Fruit fly (Drosophila melanogaster): ENCODE measurements around the gene wac.

The wac gene

dm6 chr3L:223019-223902 is 34.7 kb upstream of the wac start, which contains the start of the genes pyx and CG33229 (continued):
- TF ChIP-seq CG4820 (GFP tag; optimal IDR thresholded peaks at IDR 0.05) (peak; percentile 81), salm (tag; optimal IDR thresholded peaks at IDR 0.05) (peak; percentile 28), CG7271 (tag; optimal IDR thresholded peaks at IDR 0.05) (no peak), ERR (GFP tag; optimal IDR thresholded peaks at IDR 0.05) (no peak), Antp (GFP tag; optimal IDR thresholded peaks at IDR 0.05) (peak; percentile 80), croc (GFP tag; conservative IDR thresholded peaks at IDR 0.05) (peak; percentile 56; the same call in 1 of the 3 replicates), CG15601 (tag; optimal IDR thresholded peaks at IDR 0.05) (peak; percentile 70), CG17568 (GFP tag; optimal IDR thresholded peaks at IDR 0.05) (no peak), Mes4 (GFP tag; optimal IDR thresholded peaks at IDR 0.05) (peak; percentile 57), CG7556 (GFP tag; optimal IDR thresholded peaks at IDR 0.05) (peak; percentile 76), CG4854 (GFP tag; optimal IDR thresholded peaks at IDR 0.05) (peak; percentile 80), gro (GFP tag; optimal IDR thresholded peaks at IDR 0.05) (peak; percentile 75), jing (GFP tag; optimal IDR thresholded peaks at IDR 0.05) (no peak), MTF-1 (GFP tag; optimal IDR thresholded peaks at IDR 0.05; ENCODE audit: borderline replicate concordance) (no peak), CG6683 (GFP tag; optimal IDR thresholded peaks at IDR 0.05) (peak; percentile 13), row (GFP tag; IDR thresholded peaks at IDR 0.05) (peak; percentile 88), CG12769 (tag; optimal IDR thresholded peaks at IDR 0.05) (peak; percentile 80), CG6791 (GFP tag; IDR thresholded peaks at IDR 0.05; ENCODE audit: partially characterized antibody) (peak; percentile 34; the same call in 1 of the 3 replicates), tna (GFP tag; IDR thresholded peaks at IDR 0.05; ENCODE audit: partially characterized antibody) (no peak; the same call in 1 of the 2 replicates), HmgD (GFP tag; optimal IDR thresholded peaks at IDR 0.05) (no peak), Trl (optimal IDR thresholded peaks at IDR 0.05) (no peak), Trl (GFP tag; optimal IDR thresholded peaks at IDR 0.05) (peak; percentile 70), CG10565 (GFP tag; optimal IDR thresholded peaks at IDR 0.05) (peak; percentile 32), CG14441 (GFP tag; IDR thresholded peaks at IDR 0.05) (peak; percentile 82), Hmr (GFP tag; optimal IDR thresholded peaks at IDR 0.05) (peak; percentile 80), D19B (GFP tag; optimal IDR thresholded peaks at IDR 0.05) (peak; percentile 78), disco-r (GFP tag; optimal IDR thresholded peaks at IDR 0.05) (peak; percentile 75), CG15696 (tag; optimal IDR thresholded peaks at IDR 0.05) (peak; percentile 78), Dip2 (GFP tag; IDR thresholded peaks at IDR 0.05) (0 out of 2 replicates have a peak, but pooled peaks have one; percentile 21), Sox102F (GFP tag; optimal IDR thresholded peaks at IDR 0.05) (peak; percentile 78), Aef1 (GFP tag; IDR thresholded peaks at IDR 0.05) (peak; percentile 75; the same call in 2 of the 3 replicates), gt (GFP tag; IDR thresholded peaks at IDR 0.05) (no peak; the same call in 1 of the 2 replicates), hth (optimal IDR thresholded peaks at IDR 0.05) (no peak), Doc3 (GFP tag; IDR thresholded peaks at IDR 0.05; ENCODE audit: partially characterized antibody) (no peak), Fer2 (tag; optimal IDR thresholded peaks at IDR 0.05) (peak; percentile 76), wor (GFP tag; IDR thresholded peaks at IDR 0.05) (peak; percentile 68), danr (GFP tag; IDR thresholded peaks at IDR 0.05) (peak; percentile 73), chm (GFP tag; IDR thresholded peaks at IDR 0.05) (peak; percentile 37; the same call in 1 of the 2 replicates), Max (GFP tag; optimal IDR thresholded peaks at IDR 0.05) (peak; percentile 82), CG12104 (GFP tag; optimal IDR thresholded peaks at IDR 0.05) (peak; percentile 90), CG9817 (tag; optimal IDR thresholded peaks at IDR 0.05) (peak; percentile 90), CG18599 (GFP tag; optimal IDR thresholded peaks at IDR 0.05) (peak; percentile 82), lmd (GFP tag; IDR thresholded peaks at IDR 0.05) (peak; percentile 91), ab (GFP tag; optimal IDR thresholded peaks at IDR 0.05) (peak; percentile 75), Ravus (GFP tag; IDR thresholded peaks at IDR 0.05) (peak; percentile 20), crol (GFP tag; IDR thresholded peaks at IDR 0.05) (0 out of 2 replicates have a peak, but pooled peaks have one; percentile 6), CG30431 (GFP tag; optimal IDR thresholded peaks at IDR 0.05) (peak; percentile 70), CG3847 (GFP tag; IDR thresholded peaks at IDR 0.05) (peak; percentile 87), CG11723 (GFP tag; optimal IDR thresholded peaks at IDR 0.05) (peak; percentile 62)

All from whole organism, embryonic.